Fruit fly (Drosophila melanogaster): Measurements from ENCODE around the gene CG32037.
A peak's percentile ranks its signal among the peaks of the same experiment; 100 is the strongest.

The CG32037 gene

dm6 chr3L:9461670-9462246, 30.3 kb downstream of the CG32037 start (continued):
- TF ChIP-seq sc (optimal IDR thresholded peaks at IDR 0.05): no peak
- no peak for TF ChIP-seq sc (GFP tag; optimal IDR thresholded peaks at IDR 0.05)
- no peak for TF ChIP-seq CG3407 (GFP tag; optimal IDR thresholded peaks at IDR 0.05)
- TF ChIP-seq gsb-n (tag; optimal IDR thresholded peaks at IDR 0.05): no peak
- no peak for TF ChIP-seq Awh (GFP tag; IDR thresholded peaks at IDR 0.05)
- TF ChIP-seq row (GFP tag; IDR thresholded peaks at IDR 0.05): no peak; the same call in 2 of the 3 replicates
- TF ChIP-seq pita (GFP tag; optimal IDR thresholded peaks at IDR 0.05): no peak
- TF ChIP-seq CG13894 (tag; optimal IDR thresholded peaks at IDR 0.05): no peak
- TF ChIP-seq CG15601 (tag; optimal IDR thresholded peaks at IDR 0.05): no peak
- no peak for TF ChIP-seq CG5245 (GFP tag; optimal IDR thresholded peaks at IDR 0.05)
- no peak for TF ChIP-seq B-H2 (GFP tag; optimal IDR thresholded peaks at IDR 0.05)
- no peak for TF ChIP-seq CG4854 (GFP tag; optimal IDR thresholded peaks at IDR 0.05)
- TF ChIP-seq CG14667 (GFP tag; IDR thresholded peaks at IDR 0.05): no peak
- no peak for TF ChIP-seq CG15011 (GFP tag; optimal IDR thresholded peaks at IDR 0.05)
- TF ChIP-seq CG9215 (GFP tag; IDR thresholded peaks at IDR 0.05): no peak; the same call in 1 of the 2 replicates
- peak; percentile 47 for TF ChIP-seq Dip3 (GFP tag; optimal IDR thresholded peaks at IDR 0.05)
- no peak for TF ChIP-seq dmrt99B (tag; optimal IDR thresholded peaks at IDR 0.05)
- TF ChIP-seq CG17912 (GFP tag; optimal IDR thresholded peaks at IDR 0.05): no peak
- no peak for TF ChIP-seq Lpt (GFP tag; optimal IDR thresholded peaks at IDR 0.05)
- no peak for TF ChIP-seq CG10431 (GFP tag; optimal IDR thresholded peaks at IDR 0.05)
- TF ChIP-seq mam (GFP tag; optimal IDR thresholded peaks at IDR 0.05): peak; percentile 7
- TF ChIP-seq HmgZ (tag; optimal IDR thresholded peaks at IDR 0.05): peak; percentile 19
- TF ChIP-seq CG10274 (GFP tag; optimal IDR thresholded peaks at IDR 0.05): peak; percentile 23
- TF ChIP-seq Bdp1 (GFP tag; optimal IDR thresholded peaks at IDR 0.05): no peak
- TF ChIP-seq CG3281 (GFP tag; optimal IDR thresholded peaks at IDR 0.05): peak; percentile 53
- TF ChIP-seq Med (GFP tag): peak; percentile 95
- TF ChIP-seq her (GFP tag; optimal IDR thresholded peaks at IDR 0.05): no peak
- 0 out of 2 replicates have a peak, but pooled peaks have one; percentile 28 for TF ChIP-seq esg (GFP tag; conservative IDR thresholded peaks at IDR 0.05)
- TF ChIP-seq CG6654 (GFP tag; optimal IDR thresholded peaks at IDR 0.05): peak; percentile 27
- TF ChIP-seq oc (tag; optimal IDR thresholded peaks at IDR 0.05): no peak
- TF ChIP-seq CG13123 (GFP tag; optimal IDR thresholded peaks at IDR 0.05): no peak
- TF ChIP-seq CG8388 (GFP tag; optimal IDR thresholded peaks at IDR 0.05): no peak
- TF ChIP-seq CG12236 (GFP tag; optimal IDR thresholded peaks at IDR 0.05): peak; percentile 5
- TF ChIP-seq Ada2b (GFP tag; IDR thresholded peaks at IDR 0.05): peak; percentile 58; the same call in 1 of the 2 replicates
- peak; percentile 3 for TF ChIP-seq Blimp-1 (GFP tag; optimal IDR thresholded peaks at IDR 0.05)
- no peak for TF ChIP-seq D19B (GFP tag; optimal IDR thresholded peaks at IDR 0.05)
- no peak for TF ChIP-seq CG4617 (GFP tag; optimal IDR thresholded peaks at IDR 0.05; ENCODE audit: borderline replicate concordance)
- TF ChIP-seq mld (GFP tag; IDR thresholded peaks at IDR 0.05; ENCODE audit: partially characterized antibody): peak; percentile 48; the same call in 1 of the 3 replicates
- TF ChIP-seq Ravus (GFP tag; IDR thresholded peaks at IDR 0.05): no peak
- no peak for TF ChIP-seq CG4730 (GFP tag; IDR thresholded peaks at IDR 0.05)
- no peak for TF ChIP-seq Fer2 (tag; optimal IDR thresholded peaks at IDR 0.05)
- TF ChIP-seq dmrt11E (tag; optimal IDR thresholded peaks at IDR 0.05): peak; percentile 42
- TF ChIP-seq en (GFP tag; optimal IDR thresholded peaks at IDR 0.05): no peak
- no peak for TF ChIP-seq slou (GFP tag; optimal IDR thresholded peaks at IDR 0.05)
- TF ChIP-seq Abd-B (GFP tag; optimal IDR thresholded peaks at IDR 0.05): peak; percentile 63
- no peak for TF ChIP-seq chm (GFP tag; IDR thresholded peaks at IDR 0.05)
- TF ChIP-seq CG10543 (GFP tag; optimal IDR thresholded peaks at IDR 0.05): no peak
- TF ChIP-seq dpn (GFP tag; optimal IDR thresholded peaks at IDR 0.05): peak in 1 of 2 experiments; percentile 27
- TF ChIP-seq D (optimal IDR thresholded peaks at IDR 0.05): peak; percentile 58
- no peak for TF ChIP-seq D (GFP tag; optimal IDR thresholded peaks at IDR 0.05)
- peak; percentile 71 for TF ChIP-seq phol (tag; optimal IDR thresholded peaks at IDR 0.05)

Data from whole organism, embryonic.